Fruit fly (Drosophila melanogaster) whole organism, pupa: Measurements from ENCODE around the gene Suv3.

Source experiments
- CG10348 ChIP-seq: fragments of 200-800 bp; sonication (Bioruptor generic); IDR thresholded peaks from 2 replicates; pipeline ENCODE4 v1.3.6; 2022; ENCODE audit warnings: missing biosample characterization, missing genetic modification characterization
- CG13204 ChIP-seq: fragments of 200-800 bp; sonication (Bioruptor generic); optimal IDR thresholded peaks from 2 replicates; lab custom pipeline; 2018; ENCODE audit warnings: missing biosample characterization, mild to moderate bottlenecking, missing genetic modification characterization, moderate library complexity
- CG32121 ChIP-seq: fragments of 200-800 bp; sonication (Bioruptor generic); IDR thresholded peaks from 2 replicates; pipeline ENCODE4 v1.3.6; 2022; ENCODE audit warnings: missing biosample characterization, missing genetic modification characterization
- CG34367 ChIP-seq: fragments of 200-800 bp; sonication (Bioruptor generic); optimal IDR thresholded peaks from 2 replicates; lab custom pipeline; 2018; ENCODE audit warnings: missing biosample characterization, mild to moderate bottlenecking, missing genetic modification characterization
- CG4496 ChIP-seq: fragments of 200-800 bp; sonication (Bioruptor generic); IDR thresholded peaks from 3 replicates; pipeline ENCODE4 v1.3.6; 2022; ENCODE audit warnings: missing biosample characterization, missing genetic modification characterization
- CG8159 ChIP-seq: fragments of 200-800 bp; sonication (Bioruptor generic); optimal IDR thresholded peaks from 3 replicates; lab custom pipeline; 2018; ENCODE audit warnings: missing biosample characterization, mild to moderate bottlenecking, missing genetic modification characterization, moderate library complexity
- CG8301 ChIP-seq: fragments of 200-800 bp; sonication (Bioruptor generic); optimal IDR thresholded peaks from 2 replicates; lab custom pipeline; 2018; ENCODE audit warnings: missing biosample characterization, mild to moderate bottlenecking, missing genetic modification characterization
- CG9948 ChIP-seq: fragments of 200-800 bp; sonication (Bioruptor generic); optimal IDR thresholded peaks from 2 replicates; lab custom pipeline; 2018; ENCODE audit warnings: missing biosample characterization, mild to moderate bottlenecking, missing genetic modification characterization, moderate library complexity
- D1 ChIP-seq: fragments of 200-800 bp; sonication (Bioruptor generic); optimal IDR thresholded peaks from 2 replicates; lab custom pipeline; 2018; ENCODE audit warnings: missing biosample characterization, mild to moderate bottlenecking, missing genetic modification characterization, moderate library complexity
- EcR ChIP-seq: fragments of 200-800 bp; sonication (Bioruptor generic); optimal IDR thresholded peaks from 3 replicates; lab custom pipeline; 2019; ENCODE audit warnings: missing biosample characterization, missing genetic modification characterization, mild to moderate bottlenecking, moderate library complexity, missing genetic modification reagents
- Ets98B ChIP-seq: fragments of 200-800 bp; sonication (Bioruptor generic); IDR thresholded peaks from 2 replicates; pipeline ENCODE4 v1.3.6; 2022; ENCODE audit warnings: missing biosample characterization, missing genetic modification characterization
- Pif1A ChIP-seq: fragments of 200-800 bp; sonication (Bioruptor generic); optimal IDR thresholded peaks from 3 replicates; lab custom pipeline; 2016; ENCODE audit warnings: missing biosample characterization, missing genetic modification characterization
- Snoo ChIP-seq: fragments of 200-800 bp; sonication (Bioruptor generic); optimal IDR thresholded peaks from 3 replicates; lab custom pipeline; 2017; ENCODE audit warnings: missing biosample characterization, mild to moderate bottlenecking, missing genetic modification characterization, inconsistent platforms
- fd96Ca ChIP-seq: fragments of 200-800 bp; sonication (Bioruptor generic); IDR thresholded peaks from 3 replicates; pipeline ENCODE4 v1.3.6; 2022; ENCODE audit warnings: missing biosample characterization, missing genetic modification characterization

dm6 chr3R:4282207-4282606, 29.1 kb upstream of the Suv3 start:
- TF ChIP-seq CG8301 (tag; lab: Kevin White, UChicago) (no peak), CG4496 (GFP tag; lab: Robert Waterston, UW) (no peak), CG8159 (no peak), CG9948 (tag; lab: Kevin White, UChicago) (no peak), Pif1A (GFP tag; lab: Kevin White, UChicago) (no peak), Ets98B (GFP tag; lab: Robert Waterston, UW) (no peak), CG10348 (no peak), CG13204 (no peak), D1 (tag; lab: Kevin White, UChicago) (no peak), Snoo (tag; lab: Kevin White, UChicago) (no peak), fd96Ca (no peak), CG34367 (tag; lab: Kevin White, UChicago) (no peak), CG32121 (GFP tag; lab: Robert Waterston, UW) (no peak), EcR (GFP tag; lab: Kevin White, UChicago) (no peak)
